Worm (Caenorhabditis elegans) whole organism, late embryonic: ENCODE data around the gene aakb-2.

Experiments used
- F13H6.1 ChIP-seq: sonication (generic microtip); optimal IDR thresholded peaks from 2 replicates; lab custom pipeline; 2016; ENCODE audit warnings: missing genetic modification characterization, missing compliant biosample characterization
- T23F11.4 ChIP-seq: fragments of 200-800 bp; sonication (Bioruptor generic); optimal IDR thresholded peaks from 2 replicates; lab custom pipeline; 2018; ENCODE audit warnings: mild to moderate bottlenecking, missing genetic modification characterization, missing compliant biosample characterization
- ceh-22 ChIP-seq: sonication (generic microtip); optimal IDR thresholded peaks from 2 replicates; lab custom pipeline; 2017; ENCODE audit warnings: missing biosample characterization, missing genetic modification characterization
- ceh-24 ChIP-seq: sonication (generic microtip); optimal IDR thresholded peaks from 2 replicates; lab custom pipeline; 2016; ENCODE audit warnings: mild to moderate bottlenecking, missing genetic modification characterization, missing compliant biosample characterization
- fax-1 ChIP-seq: sonication (generic microtip); optimal IDR thresholded peaks from 2 replicates; lab custom pipeline; 2016; ENCODE audit warnings: missing genotype, missing genetic modification characterization, missing compliant biosample characterization
- fkh-10 ChIP-seq: fragments of 150-350 bp; optimal IDR thresholded peaks from 2 replicates; lab custom pipeline; 2014; ENCODE audit warnings: missing biosample characterization, missing genetic modification reagents, missing genetic modification characterization
- hlh-30 ChIP-seq: sonication (generic microtip); optimal IDR thresholded peaks from 2 replicates; lab custom pipeline; 2017; ENCODE audit warnings: antibody characterized with exemption, missing genetic modification characterization, missing compliant biosample characterization; ENCODE audit not compliant: insufficient read depth
- nhr-11 ChIP-seq: fragments of 150-350 bp; optimal IDR thresholded peaks from 2 replicates; lab custom pipeline; 2014; ENCODE audit warnings: missing biosample characterization, missing genetic modification characterization
- pqm-1 ChIP-seq: sonication (generic microtip); optimal IDR thresholded peaks from 2 replicates; lab custom pipeline; 2016; ENCODE audit warnings: missing genetic modification characterization, missing compliant biosample characterization

ce11 chrIII:11221583-11222191, 15.3 kb upstream of the aakb-2 start:
- TF ChIP-seq pqm-1 (tag; lab: Kevin White, UChicago): no peak
- TF ChIP-seq ceh-22 (tag; lab: Kevin White, UChicago): no peak
- no peak for TF ChIP-seq hlh-30 (tag; lab: Kevin White, UChicago)
- TF ChIP-seq fkh-10 (GFP tag; lab: Kevin White, UChicago): no peak
- TF ChIP-seq T23F11.4: no peak
- TF ChIP-seq ceh-24 (tag; lab: Kevin White, UChicago): no peak
- no peak for TF ChIP-seq fax-1 (tag; lab: Kevin White, UChicago)
- TF ChIP-seq F13H6.1 (tag; lab: Kevin White, UChicago): no peak
- TF ChIP-seq nhr-11 (tag; lab: Kevin White, UChicago): no peak
